Worm (Caenorhabditis elegans) whole organism, young adult: Measurements from ENCODE around the gene dnc-4.

Source experiments
- D2030.7 ChIP-seq: fragments of 200-800 bp; sonication (Bioruptor generic); IDR thresholded peaks from 2 replicates; pipeline ENCODE4 v1.3.6; 2022; ENCODE audit warnings: missing genetic modification reagents, missing genetic modification characterization, missing compliant biosample characterization
- F52B5.7 ChIP-seq: sonication (generic microtip); optimal IDR thresholded peaks from 2 replicates; lab custom pipeline; 2016; ENCODE audit warnings: mild to moderate bottlenecking, missing genetic modification characterization, missing compliant biosample characterization
- K11D2.4 ChIP-seq: fragments of 200-800 bp; sonication (Bioruptor generic); IDR thresholded peaks from 2 replicates; pipeline ENCODE4 v1.3.6; 2022; ENCODE audit warnings: missing genetic modification reagents, missing genetic modification characterization, missing compliant biosample characterization
- Y56A3A.18 ChIP-seq: fragments of 200-800 bp; sonication (Bioruptor generic); IDR thresholded peaks from 2 replicates; pipeline ENCODE4 v1.3.6; 2022; ENCODE audit warnings: missing genetic modification reagents, missing genetic modification characterization, missing compliant biosample characterization
- Y67H2A.10 ChIP-seq: fragments of 200-800 bp; sonication (Bioruptor generic); conservative IDR thresholded peaks from 2 replicates; pipeline ENCODE4 v1.3.6; 2022; ENCODE audit warnings: missing genetic modification reagents, missing genetic modification characterization, missing compliant biosample characterization
- Y79H2A.3 ChIP-seq: fragments of 200-800 bp; sonication (Bioruptor generic); conservative IDR thresholded peaks from 2 replicates; pipeline ENCODE4 v1.3.6; 2022; ENCODE audit warnings: missing genetic modification reagents, missing genetic modification characterization, missing compliant biosample characterization
- ZK185.1 ChIP-seq: sonication (generic microtip); optimal IDR thresholded peaks from 2 replicates; lab custom pipeline; 2016; ENCODE audit warnings: mild to moderate bottlenecking, missing genetic modification characterization, missing compliant biosample characterization; ENCODE audit not compliant: poor library complexity, severe bottlenecking
- ama-1 ChIP-seq, 3 experiments: fragments of 150-350 bp in 1 of 3; sonication (generic microtip) in 2 of 3; optimal IDR thresholded peaks; 2 replicates each; lab custom pipeline; 2014 to 2018; ENCODE audit warnings: missing biosample characterization in 2 of 3, missing genetic modification characterization in 2 of 3, missing genetic modification reagents in 2 of 3
- aptf-2 ChIP-seq: fragments of 200-800 bp; sonication (Bioruptor generic); conservative IDR thresholded peaks from 2 replicates; pipeline ENCODE4 v1.3.6; 2022; ENCODE audit warnings: missing genetic modification reagents, missing genetic modification characterization, missing compliant biosample characterization
- atf-7 ChIP-seq: sonication (generic microtip); optimal IDR thresholded peaks from 2 replicates; lab custom pipeline; 2017; ENCODE audit warnings: mild to moderate bottlenecking, missing genetic modification characterization, missing compliant biosample characterization
- attf-3 ChIP-seq: fragments of 200-800 bp; sonication (Bioruptor generic); conservative IDR thresholded peaks from 2 replicates; pipeline ENCODE4 v1.3.6; 2022; ENCODE audit warnings: missing genetic modification reagents, missing genetic modification characterization, missing compliant biosample characterization
- attf-5 ChIP-seq: fragments of 200-800 bp; sonication (Bioruptor generic); optimal IDR thresholded peaks from 2 replicates; lab custom pipeline; 2018; ENCODE audit warnings: mild to moderate bottlenecking, missing genetic modification characterization, missing compliant biosample characterization
- attf-6 ChIP-seq: fragments of 200-800 bp; sonication (Bioruptor generic); IDR thresholded peaks from 2 replicates; pipeline ENCODE4 v1.3.6; 2022; ENCODE audit warnings: missing genetic modification reagents, missing genetic modification characterization, missing compliant biosample characterization
- cebp-1 ChIP-seq, 2 experiments: fragments of 200-800 bp in 1 of 2; sonication (Bioruptor generic) in 1 of 2; sonication (generic microtip) in 1 of 2; IDR thresholded peaks in 1 of 2; optimal IDR thresholded peaks in 1 of 2; 2 replicates each; pipeline versions ENCODE4 v1.3.6 to Lab custom; 2017 to 2022; ENCODE audit warnings: missing compliant biosample characterization in 2 of 2, missing genetic modification characterization in 2 of 2, mild to moderate bottlenecking in 1 of 2, missing genetic modification reagents in 1 of 2, moderate library complexity in 1 of 2
- ceh-27 ChIP-seq: fragments of 200-800 bp; sonication (Bioruptor generic); optimal IDR thresholded peaks from 2 replicates; lab custom pipeline; 2018; ENCODE audit warnings: mild to moderate bottlenecking, missing genetic modification characterization, moderate library complexity, missing compliant biosample characterization
- ceh-79 ChIP-seq: sonication (generic microtip); optimal IDR thresholded peaks from 2 replicates; lab custom pipeline; 2017; ENCODE audit warnings: mild to moderate bottlenecking, missing genetic modification characterization, missing compliant biosample characterization
- ceh-91 ChIP-seq: fragments of 200-800 bp; sonication (Bioruptor generic); IDR thresholded peaks from 2 replicates; pipeline ENCODE4 v1.3.6; 2022; ENCODE audit warnings: missing genetic modification reagents, missing genetic modification characterization, missing compliant biosample characterization
- chd-7 ChIP-seq: sonication (generic microtip); optimal IDR thresholded peaks from 2 replicates; lab custom pipeline; 2016; ENCODE audit warnings: mild to moderate bottlenecking, missing genetic modification characterization, moderate library complexity, missing compliant biosample characterization
- dpl-1 ChIP-seq: fragments of 150-350 bp; optimal IDR thresholded peaks from 2 replicates; lab custom pipeline; 2014; ENCODE audit warnings: missing biosample characterization, missing genetic modification reagents, missing genetic modification characterization
- egrh-3 ChIP-seq: fragments of 200-800 bp; sonication (Bioruptor generic); IDR thresholded peaks from 2 replicates; pipeline ENCODE4 v1.3.6; 2022; ENCODE audit warnings: missing genetic modification reagents, missing genetic modification characterization, missing compliant biosample characterization
- ekl-4 ChIP-seq: fragments of 200-800 bp; sonication (Bioruptor generic); IDR thresholded peaks from 2 replicates; pipeline ENCODE4 v1.3.6; 2022; ENCODE audit warnings: missing genetic modification reagents, missing genetic modification characterization, missing compliant biosample characterization
- him-1 ChIP-seq: sonication (generic microtip); optimal IDR thresholded peaks from 2 replicates; lab custom pipeline; 2016; ENCODE audit warnings: missing genotype, missing genetic modification reagents, missing genetic modification characterization, missing compliant biosample characterization
- hsf-1 ChIP-seq: fragments of 200-800 bp; sonication (Bioruptor generic); IDR thresholded peaks from 2 replicates; pipeline ENCODE4 v1.3.6; 2022; ENCODE audit warnings: missing genetic modification reagents, missing genetic modification characterization, missing compliant biosample characterization
- let-526 ChIP-seq: fragments of 200-800 bp; sonication (Bioruptor generic); IDR thresholded peaks from 2 replicates; pipeline ENCODE4 v1.3.6; 2022; ENCODE audit warnings: missing genetic modification reagents, missing genetic modification characterization, missing compliant biosample characterization
- let-607 ChIP-seq, 2 experiments: fragments of 200-800 bp in 1 of 2; sonication (Bioruptor generic) in 1 of 2; sonication (generic microtip) in 1 of 2; optimal IDR thresholded peaks; 2 replicates each; lab custom pipeline; 2016 to 2018; ENCODE audit warnings: mild to moderate bottlenecking in 2 of 2, missing compliant biosample characterization in 2 of 2, missing genetic modification characterization in 2 of 2, moderate library complexity in 2 of 2, missing genotype in 1 of 2
- lin-26 ChIP-seq: fragments of 200-800 bp; sonication (Bioruptor generic); IDR thresholded peaks from 2 replicates; pipeline ENCODE4 v1.3.6; 2022; ENCODE audit warnings: missing genetic modification reagents, missing genetic modification characterization, missing compliant biosample characterization
- lin-40 ChIP-seq: sonication (generic microtip); optimal IDR thresholded peaks from 2 replicates; lab custom pipeline; 2016; ENCODE audit warnings: missing genetic modification characterization, mild to moderate bottlenecking, missing compliant biosample characterization, missing genotype, missing genetic modification reagents
- lin-54 ChIP-seq: fragments of 200-800 bp; sonication (Bioruptor generic); optimal IDR thresholded peaks from 2 replicates; lab custom pipeline; 2018; ENCODE audit warnings: mild to moderate bottlenecking, missing genetic modification characterization, missing compliant biosample characterization
- lir-1 ChIP-seq: fragments of 200-800 bp; sonication (Bioruptor generic); conservative IDR thresholded peaks from 2 replicates; pipeline ENCODE4 v1.3.6; 2022; ENCODE audit warnings: missing genetic modification reagents, missing genetic modification characterization, missing compliant biosample characterization
- madf-6 ChIP-seq: fragments of 200-800 bp; sonication (Bioruptor generic); IDR thresholded peaks from 2 replicates; pipeline ENCODE4 v1.3.6; 2022; ENCODE audit warnings: missing genetic modification reagents, missing genetic modification characterization, missing compliant biosample characterization
- nfyb-1 ChIP-seq: fragments of 200-800 bp; sonication (Bioruptor generic); IDR thresholded peaks from 2 replicates; pipeline ENCODE4 v1.3.6; 2022; ENCODE audit warnings: missing genetic modification reagents, missing genetic modification characterization, missing compliant biosample characterization
- nhr-80 ChIP-seq: sonication (generic microtip); optimal IDR thresholded peaks from 2 replicates; lab custom pipeline; 2016; ENCODE audit warnings: missing genetic modification characterization, missing compliant biosample characterization
- pbrm-1 ChIP-seq: fragments of 200-800 bp; sonication (Bioruptor generic); IDR thresholded peaks from 2 replicates; pipeline ENCODE4 v1.3.6; 2022; ENCODE audit warnings: missing genetic modification reagents, missing genetic modification characterization, missing compliant biosample characterization
- zfh-2 ChIP-seq: fragments of 200-800 bp; sonication (Bioruptor generic); conservative IDR thresholded peaks from 2 replicates; pipeline ENCODE4 v1.3.6; 2022; ENCODE audit warnings: missing genetic modification reagents, missing genetic modification characterization, missing compliant biosample characterization
- ztf-25 ChIP-seq: fragments of 200-800 bp; sonication (Bioruptor generic); IDR thresholded peaks from 2 replicates; pipeline ENCODE4 v1.3.6; 2022; ENCODE audit warnings: missing genetic modification reagents, missing genetic modification characterization, missing compliant biosample characterization
- ztf-26 ChIP-seq: sonication (generic microtip); optimal IDR thresholded peaks from 2 replicates; lab custom pipeline; 2017; ENCODE audit warnings: missing genetic modification characterization, missing compliant biosample characterization

dnc-4 gene

ce11 chrIV:8026361-8026760, 6.8 kb upstream of the dnc-4 start:
- TF ChIP-seq D2030.7 (GFP tag; lab: Robert Waterston, UW) (no peak), let-607 (tag; optimal IDR thresholded peaks at IDR 0.05; lab: Kevin White, UChicago) (peak; percentile 63 to 89), nhr-80 (tag; lab: Kevin White, UChicago) (peak; percentile 80), atf-7 (tag; lab: Kevin White, UChicago) (peak; percentile 21), lin-40 (tag; lab: Kevin White, UChicago) (peak; percentile 17)

- TF ChIP-seq nhr-80 (tag; lab: Kevin White, UChicago) (peak; percentile 48), pbrm-1 (GFP tag; lab: Robert Waterston, UW) (no peak)
Observed at ce11 chrIV:8023861-8024260, 4.3 kb upstream of the dnc-4 start.

- TF ChIP-seq ztf-25 (GFP tag; lab: Robert Waterston, UW): no peak
- no peak for TF ChIP-seq him-1 (tag; lab: Kevin White, UChicago)
- no peak for TF ChIP-seq F52B5.7 (tag; lab: Kevin White, UChicago)
- TF ChIP-seq ama-1 (optimal IDR thresholded peaks at IDR 0.05; lab: Kevin White, UChicago): no peak
- no peak for TF ChIP-seq ama-1 (GFP tag; optimal IDR thresholded peaks at IDR 0.05; lab: Kevin White, UChicago)
- TF ChIP-seq ceh-79 (tag; lab: Kevin White, UChicago): no peak
- no peak for TF ChIP-seq dpl-1
- no peak for TF ChIP-seq K11D2.4 (GFP tag; lab: Robert Waterston, UW)
Observed at ce11 chrIV:8022035-8022673, 2.5 kb upstream of the dnc-4 start, which contains the start of gene C26B2.2. TSS of gene C26B2.2 (minus strand) at chrIV:8022122.

- TF ChIP-seq madf-6 (GFP tag; lab: Robert Waterston, UW) (peak; percentile 28; the same call in 1 of the 2 replicates), F52B5.7 (tag; lab: Kevin White, UChicago) (no peak)
- TF ChIP-seq, all 124 proteins: peak for 1
Observed at ce11 chrIV:8016694-8017093, 2.9 kb downstream of the dnc-4 start, which contains the start of gene elpc-4. TSS of gene elpc-4 (plus strand) at chrIV:8016994.

- TF ChIP-seq attf-3 (peak; percentile 99), ekl-4 (GFP tag; lab: Robert Waterston, UW) (peak; percentile 57), aptf-2 (GFP tag; lab: Robert Waterston, UW) (peak; percentile 87), ztf-26 (tag; lab: Kevin White, UChicago) (peak; percentile 18), ZK185.1 (tag; lab: Kevin White, UChicago) (peak; percentile 78), lin-26 (GFP tag; lab: Robert Waterston, UW) (peak; percentile 63), Y67H2A.10 (GFP tag; lab: Robert Waterston, UW) (peak; percentile 68), pbrm-1 (GFP tag; lab: Robert Waterston, UW) (peak; percentile 62; the same call in 1 of the 2 replicates), lir-1 (GFP tag; lab: Robert Waterston, UW) (peak; percentile 77), attf-5 (GFP tag; lab: Kevin White, UChicago) (peak; percentile 78), ceh-91 (GFP tag; lab: Robert Waterston, UW) (peak; percentile 49), cebp-1 (GFP tag; IDR thresholded peaks at IDR 0.05; lab: Robert Waterston, UW) (peak; percentile 67), cebp-1 (tag; optimal IDR thresholded peaks at IDR 0.05; lab: Kevin White, UChicago) (peak; percentile 69), him-1 (tag; lab: Kevin White, UChicago) (peak; percentile 8), nfyb-1 (GFP tag; lab: Robert Waterston, UW) (peak; percentile 67; the same call in 1 of the 2 replicates), lin-54 (GFP tag; lab: Kevin White, UChicago) (peak; percentile 69), K11D2.4 (GFP tag; lab: Robert Waterston, UW) (peak; percentile 69), let-526 (GFP tag; lab: Robert Waterston, UW) (peak; percentile 88), zfh-2 (GFP tag; lab: Robert Waterston, UW) (peak; percentile 39; the same call in 1 of the 2 replicates), attf-6 (GFP tag; lab: Robert Waterston, UW) (0 out of 2 replicates have a peak, but pooled peaks have one; percentile 14), chd-7 (tag; lab: Kevin White, UChicago) (peak; percentile 37), Y56A3A.18 (GFP tag; lab: Robert Waterston, UW) (peak; percentile 57; the same call in 1 of the 2 replicates), ceh-27 (GFP tag; lab: Kevin White, UChicago) (peak; percentile 72), ztf-25 (GFP tag; lab: Robert Waterston, UW) (peak; percentile 93), Y79H2A.3 (GFP tag; lab: Robert Waterston, UW) (0 out of 2 replicates have a peak, but pooled peaks have one; percentile 61), egrh-3 (GFP tag; lab: Robert Waterston, UW) (peak; percentile 81), hsf-1 (peak; percentile 77)
Observed at ce11 chrIV:8015726-8016312, 3.8 kb downstream of the dnc-4 start, which contains the start of gene C26B2.7. TSS of gene C26B2.7 (plus strand) at chrIV:8016274.
